Fruit fly (Drosophila melanogaster): ENCODE measurements around the gene PolA1.

PolA1 gene

DNA sequence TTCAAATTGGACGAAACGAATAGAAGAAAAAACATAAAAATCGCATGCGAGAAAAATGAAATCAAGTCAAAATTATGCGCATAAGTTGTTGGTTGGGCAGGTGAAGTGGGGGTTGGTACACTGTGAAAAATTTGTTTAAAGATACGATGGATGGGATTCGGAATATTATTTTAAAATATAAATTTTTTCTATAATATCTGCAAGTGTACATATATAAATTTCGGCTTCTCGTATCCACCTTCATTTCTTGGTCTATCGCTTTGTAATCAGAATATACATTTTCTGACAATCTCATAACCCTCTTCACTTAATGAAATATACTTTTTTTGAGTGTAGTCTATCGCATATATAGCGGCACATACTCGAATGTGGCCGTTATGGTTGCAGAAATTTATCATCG, 31.8 kb upstream of the PolA1 start:
- peak; percentile 64 for TF ChIP-seq CG3919 (GFP tag; optimal IDR thresholded peaks at IDR 0.05)
- peak; percentile 41 for TF ChIP-seq CG6792 (GFP tag; optimal IDR thresholded peaks at IDR 0.05)
- no peak for TF ChIP-seq CG1621 (tag; optimal IDR thresholded peaks at IDR 0.05)
- TF ChIP-seq CG8632 (GFP tag; optimal IDR thresholded peaks at IDR 0.05) = peak; percentile 36
- TF ChIP-seq CG6854 (GFP tag; optimal IDR thresholded peaks at IDR 0.05) = no peak
- TF ChIP-seq CG8119 (GFP tag; IDR thresholded peaks at IDR 0.05) = peak; percentile 88
- peak; percentile 14 for TF ChIP-seq Eip75B (GFP tag; optimal IDR thresholded peaks at IDR 0.05)
- TF ChIP-seq lz (GFP tag; optimal IDR thresholded peaks at IDR 0.05) = peak; percentile 16
- TF ChIP-seq cyc (GFP tag; optimal IDR thresholded peaks at IDR 0.05) = no peak
- peak; percentile 31 for TF ChIP-seq CG11762 (GFP tag; optimal IDR thresholded peaks at IDR 0.05; ENCODE audit: insufficient read depth)
- no peak for TF ChIP-seq CG3032 (tag; optimal IDR thresholded peaks at IDR 0.05)
- no peak for TF ChIP-seq CG11902 (GFP tag; optimal IDR thresholded peaks at IDR 0.05)
- TF ChIP-seq CG10669 (GFP tag; optimal IDR thresholded peaks at IDR 0.05) = no peak
- TF ChIP-seq eg (GFP tag; IDR thresholded peaks at IDR 0.05) = peak; percentile 79
- no peak for TF ChIP-seq dsx (GFP tag; optimal IDR thresholded peaks at IDR 0.05; ENCODE audit: poor library complexity, severe bottlenecking)
- TF ChIP-seq Sox14 (GFP tag; optimal IDR thresholded peaks at IDR 0.05) = no peak
- no peak for TF ChIP-seq Ets96B (tag; optimal IDR thresholded peaks at IDR 0.05)
- no peak for TF ChIP-seq Blimp-1 (GFP tag; optimal IDR thresholded peaks at IDR 0.05)
- no peak for TF ChIP-seq CG7368 (GFP tag; optimal IDR thresholded peaks at IDR 0.05)
- TF ChIP-seq ss (GFP tag; optimal IDR thresholded peaks at IDR 0.05) = no peak
- peak; percentile 43 for TF ChIP-seq acj6 (GFP tag; optimal IDR thresholded peaks at IDR 0.05)
- no peak for TF ChIP-seq vri (GFP tag; optimal IDR thresholded peaks at IDR 0.05)
- TF ChIP-seq net (GFP tag; optimal IDR thresholded peaks at IDR 0.05) = peak; percentile 42
- TF ChIP-seq pdm3 (GFP tag; optimal IDR thresholded peaks at IDR 0.05) = peak; percentile 49
- peak; percentile 85 for TF ChIP-seq CG15336 (GFP tag; IDR thresholded peaks at IDR 0.05)
- TF ChIP-seq CG8319 (GFP tag; optimal IDR thresholded peaks at IDR 0.05) = no peak
- no peak for TF ChIP-seq fd85E (GFP tag; optimal IDR thresholded peaks at IDR 0.05)
- TF ChIP-seq esn (GFP tag; optimal IDR thresholded peaks at IDR 0.05) = peak; percentile 40
- TF ChIP-seq OdsH (GFP tag; optimal IDR thresholded peaks at IDR 0.05) = peak; percentile 63
- peak; percentile 33 for TF ChIP-seq topi (GFP tag; optimal IDR thresholded peaks at IDR 0.05)
- peak; percentile 7 for TF ChIP-seq Hr39 (GFP tag; optimal IDR thresholded peaks at IDR 0.05)
- peak in 1 of 2 experiments; percentile 62 for TF ChIP-seq salr (GFP tag; optimal IDR thresholded peaks at IDR 0.05)
- TF ChIP-seq CG6163 (GFP tag; IDR thresholded peaks at IDR 0.05) = peak; percentile 43; the same call in 1 of the 3 replicates
- peak; percentile 3 for TF ChIP-seq Smox (GFP tag; optimal IDR thresholded peaks at IDR 0.05)
- TF ChIP-seq CG16779 (tag; optimal IDR thresholded peaks at IDR 0.05) = no peak
- no peak for TF ChIP-seq Eip93F (GFP tag; optimal IDR thresholded peaks at IDR 0.05)
- TF ChIP-seq CG10631 (GFP tag; optimal IDR thresholded peaks at IDR 0.05) = peak; percentile 27
- TF ChIP-seq svp (GFP tag) = peak; percentile 75
- no peak for TF ChIP-seq fd59A (GFP tag; optimal IDR thresholded peaks at IDR 0.05)
- no peak for TF ChIP-seq CG11294 (GFP tag; IDR thresholded peaks at IDR 0.05)
- TF ChIP-seq Eip78C (GFP tag) = peak; percentile 89
- TF ChIP-seq dac (GFP tag; optimal IDR thresholded peaks at IDR 0.05) = peak; percentile 59
- no peak for TF ChIP-seq CG31627 (GFP tag; optimal IDR thresholded peaks at IDR 0.05)
- TF ChIP-seq spab (GFP tag; optimal IDR thresholded peaks at IDR 0.05) = no peak
- peak; percentile 88 for TF ChIP-seq Hr4 (GFP tag; optimal IDR thresholded peaks at IDR 0.05)
- peak; percentile 39; the same call in 1 of the 2 replicates for TF ChIP-seq Gug (GFP tag; IDR thresholded peaks at IDR 0.05)
- no peak for TF ChIP-seq CG9139 (GFP tag; optimal IDR thresholded peaks at IDR 0.05)
- TF ChIP-seq CG32006 (GFP tag; optimal IDR thresholded peaks at IDR 0.05) = peak; percentile 91
- TF ChIP-seq CG34406 (GFP tag; optimal IDR thresholded peaks at IDR 0.05) = peak; percentile 36
- TF ChIP-seq CG6276 (GFP tag; optimal IDR thresholded peaks at IDR 0.05) = peak; percentile 80
- no peak for TF ChIP-seq Hr38 (GFP tag; optimal IDR thresholded peaks at IDR 0.05)
- no peak for TF ChIP-seq Sox15 (GFP tag; optimal IDR thresholded peaks at IDR 0.05)
- peak; percentile 58 for TF ChIP-seq achi (GFP tag; optimal IDR thresholded peaks at IDR 0.05)
